Worm (Caenorhabditis elegans): ENCODE results near the gene cyp-13A12.

Gene cyp-13A12

DNA sequence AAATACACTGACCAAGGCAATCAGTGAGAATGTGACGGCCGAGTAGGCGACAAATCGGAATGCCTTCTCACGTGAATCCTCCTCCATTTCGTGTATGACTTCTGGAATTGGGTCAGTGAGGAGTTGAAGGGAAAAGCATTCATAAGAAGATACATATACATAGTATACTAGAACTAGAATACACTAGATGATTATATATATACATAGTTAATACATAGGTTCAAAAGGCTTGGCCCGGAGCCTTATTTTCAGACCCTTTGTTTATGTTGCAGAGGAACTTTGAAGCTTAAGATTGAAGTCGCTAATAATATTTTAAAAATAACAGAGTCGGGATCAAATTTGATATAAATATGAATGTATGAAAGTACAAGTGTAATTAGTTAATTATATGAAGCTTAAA lies 30.7 kb upstream of the cyp-13A12 start, which contains the start of gene col-97:
Gene col-97 (minus strand): TSS at position 101 of the 400 bp plus-strand sequence.
- TF ChIP-seq ztf-11 (tag; optimal IDR thresholded peaks at IDR 0.05) = no peak
- TF ChIP-seq skn-1 (tag; optimal IDR thresholded peaks at IDR 0.05) = no peak
- TF ChIP-seq unc-62 (GFP tag; optimal IDR thresholded peaks at IDR 0.05 in 1 of 2) = peak in 1 of 2 experiments; percentile 40
- TF ChIP-seq unc-62 (tag; optimal IDR thresholded peaks at IDR 0.05) = no peak

DNA sequence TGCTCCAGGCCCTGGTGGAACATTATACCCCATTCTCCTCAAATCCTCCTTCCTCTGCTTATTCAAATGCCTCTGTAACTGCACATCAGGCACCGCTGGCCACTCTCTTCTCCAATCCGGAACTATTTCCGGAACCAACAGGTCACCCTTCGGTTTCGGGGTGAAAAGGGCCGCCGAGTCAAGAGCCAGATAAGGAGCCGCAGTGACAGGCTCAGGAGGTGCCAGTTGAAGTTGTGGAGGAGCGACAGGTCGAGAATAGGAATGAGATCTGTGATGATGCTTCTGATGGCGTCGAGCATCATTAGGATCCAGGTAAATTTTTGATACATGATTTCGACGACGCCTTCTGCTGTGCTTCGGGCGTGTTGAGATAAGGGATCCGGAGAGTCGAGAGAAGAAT lies 26.1 kb upstream of the cyp-13A12 start:
- TF ChIP-seq ZK337.2 (GFP tag; IDR thresholded peaks at IDR 0.05) = no peak
- no peak for TF ChIP-seq fos-1 (tag; optimal IDR thresholded peaks at IDR 0.05)
- no peak for TF ChIP-seq lin-38 (GFP tag; IDR thresholded peaks at IDR 0.05)
- TF ChIP-seq dmd-9 (GFP tag; IDR thresholded peaks at IDR 0.05) = no peak
- TF ChIP-seq mdt-29 (GFP tag; IDR thresholded peaks at IDR 0.05) = 0 out of 2 replicates have a peak, but pooled peaks have one; percentile 23
- peak in 1 of 2 experiments; percentile 70 for TF ChIP-seq unc-62 (GFP tag; optimal IDR thresholded peaks at IDR 0.05 in 1 of 2)
- no peak for TF ChIP-seq unc-62 (tag; optimal IDR thresholded peaks at IDR 0.05)
- TF ChIP-seq duxl-1 (tag; optimal IDR thresholded peaks at IDR 0.05; ENCODE audit: poor library complexity) = no peak
- no peak for TF ChIP-seq nhr-28 (tag; optimal IDR thresholded peaks at IDR 0.05)
- no peak for TF ChIP-seq egl-43 (GFP tag; IDR thresholded peaks at IDR 0.05)
- no peak for TF ChIP-seq lir-3 (tag; optimal IDR thresholded peaks at IDR 0.05)
- peak; percentile 67 for TF ChIP-seq set-16 (GFP tag; IDR thresholded peaks at IDR 0.05)
- peak; percentile 20 for TF ChIP-seq aha-1 (tag)
- no peak for TF ChIP-seq F10B5.3 (tag; optimal IDR thresholded peaks at IDR 0.05)

DNA sequence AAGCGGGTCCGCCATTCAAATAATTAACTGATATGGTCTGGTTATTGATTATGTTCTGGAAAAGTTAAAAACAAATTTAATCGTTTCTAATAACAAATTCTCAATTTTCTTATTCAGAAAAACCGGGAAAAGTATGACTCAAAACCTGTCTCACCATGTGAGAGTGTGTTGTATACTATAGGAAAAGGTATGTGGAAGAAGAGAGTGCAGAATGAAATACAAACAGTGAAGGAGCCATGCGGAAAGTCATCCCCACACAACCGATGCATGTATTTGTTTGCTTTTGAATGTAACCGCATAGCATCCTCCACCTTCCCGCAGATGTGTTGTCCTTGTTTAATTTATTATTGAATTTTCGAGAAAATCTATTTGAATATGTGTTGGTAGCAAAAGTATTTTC lies 23.9 kb upstream of the cyp-13A12 start, which contains the start of gene ZK1010.8:
Gene ZK1010.8 (minus strand): TSS at position 214 of the 400 bp plus-strand sequence.
- TF ChIP-seq nhr-42 (GFP tag; IDR thresholded peaks at IDR 0.05) (no peak), ZK337.2 (GFP tag; IDR thresholded peaks at IDR 0.05) (no peak), Y75B8A.6 (GFP tag; IDR thresholded peaks at IDR 0.05) (no peak), ceh-20 (GFP tag; IDR thresholded peaks at IDR 0.05) (no peak), lin-13 (GFP tag; optimal IDR thresholded peaks at IDR 0.05) (no peak), fkh-10 (GFP tag; optimal IDR thresholded peaks at IDR 0.05) (no peak), dve-1 (tag; optimal IDR thresholded peaks at IDR 0.05; ENCODE audit: insufficient read depth) (peak; percentile 6), nhr-6 (tag; optimal IDR thresholded peaks at IDR 0.05) (peak; percentile 55), pha-4 (GFP tag; IDR thresholded peaks at IDR 0.05) (no peak), pha-4 (tag; optimal IDR thresholded peaks at IDR 0.05) (peak; percentile 83), dpl-1 (GFP tag; optimal IDR thresholded peaks at IDR 0.05) (no peak), ceh-62 (tag; optimal IDR thresholded peaks at IDR 0.05) (no peak), daf-16 (GFP tag; optimal IDR thresholded peaks at IDR 0.05) (no peak), daf-16 (tag; optimal IDR thresholded peaks at IDR 0.05) (peak; percentile 13), hlh-30 (tag; optimal IDR thresholded peaks at IDR 0.05; ENCODE audit: insufficient read depth) (peak; percentile 85)

DNA sequence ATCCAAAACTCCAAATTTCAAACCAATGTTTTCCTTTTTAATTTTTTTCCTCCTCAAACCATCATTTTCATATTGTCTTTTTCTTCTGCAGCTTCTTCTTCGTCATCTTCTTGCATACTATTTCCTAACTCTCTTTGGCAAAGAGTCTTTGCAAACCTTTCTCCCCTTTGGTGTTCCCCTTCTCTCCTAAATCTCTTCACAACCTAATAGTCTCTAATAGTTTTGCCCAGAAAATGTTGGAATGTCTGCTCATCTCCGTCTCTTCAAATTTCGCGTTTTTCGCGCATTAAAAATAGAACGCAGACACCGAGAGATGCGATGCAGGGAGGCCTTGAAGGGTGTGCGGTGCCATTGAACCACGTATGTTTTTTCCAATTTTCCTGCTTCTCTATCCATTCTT lies 22.2 kb upstream of the cyp-13A12 start, which contains the start of gene ZK1010.10:
Gene ZK1010.10 (plus strand): TSS at position 286 of the 400 bp plus-strand sequence.
- TF ChIP-seq daf-8 (GFP tag; IDR thresholded peaks at IDR 0.05) = no peak
- peak; percentile 43 for TF ChIP-seq nhr-6 (tag; optimal IDR thresholded peaks at IDR 0.05)
- TF ChIP-seq dmd-6 (GFP tag; IDR thresholded peaks at IDR 0.05) = peak; percentile 29; the same call in 1 of the 2 replicates
- peak; percentile 66 for TF ChIP-seq mes-2 (tag; optimal IDR thresholded peaks at IDR 0.05; ENCODE audit: poor library complexity, severe bottlenecking)
- peak in 1 of 2 experiments; percentile 10 for TF ChIP-seq mdl-1 (tag; optimal IDR thresholded peaks at IDR 0.05)
- no peak for TF ChIP-seq nhr-25 (tag; optimal IDR thresholded peaks at IDR 0.05; ENCODE audit: borderline replicate concordance, insufficient read depth)
- peak; percentile 34 for TF ChIP-seq rbr-2 (tag; optimal IDR thresholded peaks at IDR 0.05)
- TF ChIP-seq jun-1 (tag; optimal IDR thresholded peaks at IDR 0.05) = peak; percentile 6
- TF ChIP-seq lsy-2 (tag; optimal IDR thresholded peaks at IDR 0.05) = peak in 1 of 2 experiments; percentile 73
- TF ChIP-seq nhr-11 (tag; optimal IDR thresholded peaks at IDR 0.05) = no peak
- TF ChIP-seq ceh-28 (tag; optimal IDR thresholded peaks at IDR 0.05) = no peak
- TF ChIP-seq aha-1 (tag) = peak; percentile 2
- TF ChIP-seq Y5F2A.4 (GFP tag; optimal IDR thresholded peaks at IDR 0.05) = no peak
- peak; percentile 11 for TF ChIP-seq fkh-10 (GFP tag; optimal IDR thresholded peaks at IDR 0.05)
- TF ChIP-seq dmd-9 (GFP tag; IDR thresholded peaks at IDR 0.05) = no peak
- peak; percentile 58; the same call in 1 of the 2 replicates for TF ChIP-seq hmg-1.1 (GFP tag; IDR thresholded peaks at IDR 0.05)
- no peak for TF ChIP-seq ceh-32 (tag; optimal IDR thresholded peaks at IDR 0.05; ENCODE audit: poor library complexity)
- TF ChIP-seq sdz-12 (GFP tag; optimal IDR thresholded peaks at IDR 0.05) = no peak
- TF ChIP-seq nhr-237 (tag; optimal IDR thresholded peaks at IDR 0.05) = no peak

Data from whole organism, L4 larva.